Worm (Caenorhabditis elegans) whole organism, L1 larva: ENCODE measurements around the gene F59D12.5.

Source experiments
- C04F5.9 ChIP-seq: sonication (generic microtip); optimal IDR thresholded peaks from 2 replicates; lab custom pipeline; 2016; ENCODE audit warnings: missing genetic modification characterization, missing compliant biosample characterization
- C16A3.4 ChIP-seq: fragments of 150-350 bp; optimal IDR thresholded peaks from 2 replicates; lab custom pipeline; 2014; ENCODE audit warnings: missing biosample characterization, missing genetic modification characterization
- C34B4.2 ChIP-seq: sonication (generic microtip); optimal IDR thresholded peaks from 2 replicates; lab custom pipeline; 2017; ENCODE audit warnings: mild to moderate bottlenecking, missing genetic modification characterization, missing compliant biosample characterization
- Y116A8C.19 ChIP-seq: sonication (generic microtip); optimal IDR thresholded peaks from 2 replicates; lab custom pipeline; 2016; ENCODE audit warnings: missing compliant biosample characterization, missing genetic modification characterization, borderline replicate concordance
- aha-1 ChIP-seq: fragments of 150-350 bp; optimal IDR thresholded peaks from 2 replicates; lab custom pipeline; 2014; ENCODE audit warnings: missing biosample characterization, missing genetic modification characterization
- alr-1 ChIP-seq: fragments of 200-800 bp; sonication (Bioruptor generic); optimal IDR thresholded peaks from 2 replicates; lab custom pipeline; 2018; ENCODE audit warnings: borderline replicate concordance, mild to moderate bottlenecking, missing genetic modification characterization, missing compliant biosample characterization
- blmp-1 ChIP-seq: fragments of 150-350 bp; optimal IDR thresholded peaks from 2 replicates; lab custom pipeline; 2014; ENCODE audit warnings: missing biosample characterization, missing genetic modification characterization
- ceh-63 ChIP-seq: fragments of 200-800 bp; sonication (Bioruptor generic); optimal IDR thresholded peaks from 2 replicates; lab custom pipeline; 2018; ENCODE audit warnings: mild to moderate bottlenecking, missing genetic modification characterization, missing compliant biosample characterization
- ceh-82 ChIP-seq, 3 experiments: fragments of 150-350 bp in 1 of 3; sonication (generic microtip) in 2 of 3; optimal IDR thresholded peaks; 2 replicates each; lab custom pipeline; 2014 to 2017; ENCODE audit warnings: missing biosample characterization in 3 of 3, missing genetic modification characterization in 3 of 3
- ceh-88 ChIP-seq: fragments of 200-800 bp; sonication (Bioruptor generic); IDR thresholded peaks from 2 replicates; pipeline ENCODE4 v1.3.6; 2022; ENCODE audit warnings: missing genetic modification characterization, missing compliant biosample characterization
- ceh-90 ChIP-seq: sonication (generic microtip); optimal IDR thresholded peaks from 2 replicates; lab custom pipeline; 2016; ENCODE audit warnings: missing genetic modification characterization, missing compliant biosample characterization
- dsc-1 ChIP-seq: sonication (generic microtip); optimal IDR thresholded peaks from 2 replicates; lab custom pipeline; 2016; ENCODE audit warnings: mild to moderate bottlenecking, missing genetic modification characterization, missing compliant biosample characterization
- efl-1 ChIP-seq, 4 experiments: fragments of 150-350 bp; optimal IDR thresholded peaks in 3 of 4; peaks in 1 of 4; 1 replicate in 1 of 4; 2 replicates in 3 of 4; lab custom pipeline; 2014; ENCODE audit warnings: missing biosample characterization in 2 of 4, missing genetic modification characterization in 2 of 4, missing genetic modification reagents in 2 of 4
- efl-3 ChIP-seq: fragments of 200-800 bp; sonication (Bioruptor generic); optimal IDR thresholded peaks from 2 replicates; lab custom pipeline; 2018; ENCODE audit warnings: mild to moderate bottlenecking, missing genetic modification characterization, missing compliant biosample characterization
- egl-13 ChIP-seq: sonication (generic microtip); optimal IDR thresholded peaks from 2 replicates; lab custom pipeline; 2016; ENCODE audit warnings: missing genotype, missing genetic modification reagents, missing genetic modification characterization, missing compliant biosample characterization
- elt-2 ChIP-seq: sonication (generic microtip); optimal IDR thresholded peaks from 2 replicates; lab custom pipeline; 2016; ENCODE audit warnings: missing genetic modification characterization, mild to moderate bottlenecking, inconsistent platforms, missing compliant biosample characterization, missing genetic modification reagents
- elt-3 ChIP-seq, 6 experiments: fragments of 150-350 bp in 1 of 6; sonication (generic microtip); optimal IDR thresholded peaks; 2 replicates each; lab custom pipeline; 2017 to 2018; ENCODE audit warnings: missing biosample characterization in 6 of 6, missing genetic modification characterization in 6 of 6, inconsistent platforms in 1 of 6
- ets-5 ChIP-seq: fragments of 200-800 bp; sonication (Bioruptor generic); IDR thresholded peaks from 2 replicates; pipeline ENCODE4 v1.3.6; 2022; ENCODE audit warnings: missing genetic modification characterization, missing compliant biosample characterization
- fkh-4 ChIP-seq: sonication (generic microtip); optimal IDR thresholded peaks from 2 replicates; lab custom pipeline; 2016; ENCODE audit warnings: missing compliant biosample characterization, missing genetic modification characterization, borderline replicate concordance
- fos-1 ChIP-seq: fragments of 150-350 bp; optimal IDR thresholded peaks from 2 replicates; lab custom pipeline; 2014; ENCODE audit warnings: missing biosample characterization, missing genetic modification characterization
- hlh-17 ChIP-seq: fragments of 200-800 bp; sonication (Bioruptor generic); optimal IDR thresholded peaks from 2 replicates; lab custom pipeline; 2018; ENCODE audit warnings: missing genetic modification characterization, mild to moderate bottlenecking, missing compliant biosample characterization, moderate library complexity, borderline replicate concordance
- hlh-4 ChIP-seq: sonication (generic microtip); optimal IDR thresholded peaks from 2 replicates; lab custom pipeline; 2016; ENCODE audit warnings: mild to moderate bottlenecking, missing genetic modification characterization, missing compliant biosample characterization
- irx-1 ChIP-seq: sonication (generic microtip); optimal IDR thresholded peaks from 2 replicates; lab custom pipeline; 2016; ENCODE audit warnings: missing genetic modification characterization, missing compliant biosample characterization
- lin-14 ChIP-seq: fragments of 200-800 bp; sonication (Bioruptor generic); optimal IDR thresholded peaks from 2 replicates; lab custom pipeline; 2018; ENCODE audit warnings: mild to moderate bottlenecking, missing genetic modification characterization, moderate library complexity, missing compliant biosample characterization
- lin-35 ChIP-seq, 2 experiments: fragments of 150-350 bp; optimal IDR thresholded peaks; 2 replicates each; lab custom pipeline; 2014; ENCODE audit warnings: missing biosample characterization in 2 of 2, missing genetic modification characterization in 2 of 2, missing genetic modification reagents in 2 of 2
- lsy-2 ChIP-seq, 2 experiments: fragments of 150-350 bp; optimal IDR thresholded peaks; 2 replicates each; lab custom pipeline; 2014; ENCODE audit warnings: missing biosample characterization in 2 of 2, missing genetic modification characterization in 2 of 2
- mdl-1 ChIP-seq, 2 experiments: fragments of 150-350 bp; optimal IDR thresholded peaks; 2 replicates each; lab custom pipeline; 2014 to 2017; ENCODE audit warnings: missing biosample characterization in 2 of 2, missing genetic modification characterization in 2 of 2, inconsistent platforms in 1 of 2
- mef-2 ChIP-seq: fragments of 150-350 bp; optimal IDR thresholded peaks from 2 replicates; lab custom pipeline; 2014; ENCODE audit warnings: missing biosample characterization, missing genetic modification characterization
- nhr-11 ChIP-seq: fragments of 150-350 bp; optimal IDR thresholded peaks from 2 replicates; lab custom pipeline; 2014; ENCODE audit warnings: missing biosample characterization, missing genetic modification characterization
- nhr-19 ChIP-seq: fragments of 200-800 bp; sonication (Bioruptor generic); conservative IDR thresholded peaks from 2 replicates; pipeline ENCODE4 v1.3.6; 2022; ENCODE audit warnings: missing genetic modification characterization, missing compliant biosample characterization
- nhr-237 ChIP-seq: fragments of 150-350 bp; optimal IDR thresholded peaks from 2 replicates; lab custom pipeline; 2014; ENCODE audit warnings: missing biosample characterization, missing genetic modification characterization
- nhr-47 ChIP-seq: sonication (generic microtip); optimal IDR thresholded peaks from 2 replicates; lab custom pipeline; 2016; ENCODE audit warnings: mild to moderate bottlenecking, missing genetic modification characterization, moderate library complexity, missing compliant biosample characterization
- nhr-71 ChIP-seq: sonication (generic microtip); optimal IDR thresholded peaks from 2 replicates; lab custom pipeline; 2016; ENCODE audit warnings: mild to moderate bottlenecking, missing genetic modification characterization, moderate library complexity, missing compliant biosample characterization
- nhr-77 ChIP-seq: fragments of 150-350 bp; optimal IDR thresholded peaks from 2 replicates; lab custom pipeline; 2014; ENCODE audit warnings: missing biosample characterization, missing genetic modification characterization
- nhr-84 ChIP-seq: sonication (generic microtip); optimal IDR thresholded peaks from 2 replicates; lab custom pipeline; 2017; ENCODE audit warnings: missing biosample characterization, missing genetic modification characterization
- nhr-90 ChIP-seq: sonication (generic microtip); optimal IDR thresholded peaks from 2 replicates; lab custom pipeline; 2016; ENCODE audit warnings: mild to moderate bottlenecking, missing genetic modification characterization, missing compliant biosample characterization; ENCODE audit not compliant: poor library complexity
- pag-3 ChIP-seq: sonication (generic microtip); optimal IDR thresholded peaks from 2 replicates; lab custom pipeline; 2017; ENCODE audit warnings: missing genetic modification characterization, mild to moderate bottlenecking, missing compliant biosample characterization, antibody characterized with exemption, borderline replicate concordance; ENCODE audit not compliant: insufficient read depth
- rnt-1 ChIP-seq: sonication (generic microtip); optimal IDR thresholded peaks from 2 replicates; lab custom pipeline; 2016; ENCODE audit warnings: mild to moderate bottlenecking, missing genetic modification characterization, moderate library complexity, missing compliant biosample characterization
- snu-23 ChIP-seq: sonication (generic microtip); optimal IDR thresholded peaks from 2 replicates; lab custom pipeline; 2016; ENCODE audit warnings: missing genetic modification characterization, missing compliant biosample characterization
- sox-4 ChIP-seq: sonication (generic microtip); optimal IDR thresholded peaks from 2 replicates; lab custom pipeline; 2016; ENCODE audit warnings: missing genetic modification characterization, missing compliant biosample characterization
- sup-37 ChIP-seq: fragments of 200-800 bp; sonication (Bioruptor generic); optimal IDR thresholded peaks from 2 replicates; lab custom pipeline; 2018; ENCODE audit warnings: mild to moderate bottlenecking, missing genetic modification characterization, missing compliant biosample characterization
- tbx-2 ChIP-seq: sonication (generic microtip); optimal IDR thresholded peaks from 2 replicates; lab custom pipeline; 2016; ENCODE audit warnings: missing genetic modification characterization, missing compliant biosample characterization
- tlp-1 ChIP-seq: fragments of 150-350 bp; optimal IDR thresholded peaks from 2 replicates; lab custom pipeline; 2014; ENCODE audit warnings: missing biosample characterization, missing genetic modification characterization
- unc-130 ChIP-seq: fragments of 150-350 bp; optimal IDR thresholded peaks from 2 replicates; lab custom pipeline; 2017; ENCODE audit warnings: missing biosample characterization, missing genetic modification characterization, inconsistent platforms
- unc-30 ChIP-seq: sonication (generic microtip); optimal IDR thresholded peaks from 2 replicates; lab custom pipeline; 2017; ENCODE audit warnings: missing biosample characterization, missing genetic modification characterization
- unc-62 ChIP-seq: fragments of 150-350 bp; optimal IDR thresholded peaks from 2 replicates; lab custom pipeline; 2014; ENCODE audit warnings: missing biosample characterization, missing genetic modification reagents, missing genetic modification characterization
- unc-86 ChIP-seq: sonication (generic microtip); optimal IDR thresholded peaks from 2 replicates; lab custom pipeline; 2016; ENCODE audit warnings: missing genetic modification characterization, missing compliant biosample characterization
- xbp-1 ChIP-seq: sonication (generic microtip); optimal IDR thresholded peaks from 2 replicates; lab custom pipeline; 2016; ENCODE audit warnings: missing genetic modification characterization, missing compliant biosample characterization
- zag-1 ChIP-seq: fragments of 150-350 bp; optimal IDR thresholded peaks from 2 replicates; lab custom pipeline; 2014; ENCODE audit warnings: missing biosample characterization, missing genetic modification characterization
- zip-4 ChIP-seq: fragments of 200-800 bp; sonication (Bioruptor generic); optimal IDR thresholded peaks from 2 replicates; lab custom pipeline; 2018; ENCODE audit warnings: mild to moderate bottlenecking, missing genetic modification characterization, moderate library complexity, missing compliant biosample characterization
- ztf-11 ChIP-seq, 2 experiments: sonication (generic microtip); optimal IDR thresholded peaks; 2 replicates each; lab custom pipeline; 2016 to 2017; ENCODE audit warnings: missing genetic modification characterization in 2 of 2, missing biosample characterization in 1 of 2, missing compliant biosample characterization in 1 of 2

The F59D12.5 gene

DNA sequence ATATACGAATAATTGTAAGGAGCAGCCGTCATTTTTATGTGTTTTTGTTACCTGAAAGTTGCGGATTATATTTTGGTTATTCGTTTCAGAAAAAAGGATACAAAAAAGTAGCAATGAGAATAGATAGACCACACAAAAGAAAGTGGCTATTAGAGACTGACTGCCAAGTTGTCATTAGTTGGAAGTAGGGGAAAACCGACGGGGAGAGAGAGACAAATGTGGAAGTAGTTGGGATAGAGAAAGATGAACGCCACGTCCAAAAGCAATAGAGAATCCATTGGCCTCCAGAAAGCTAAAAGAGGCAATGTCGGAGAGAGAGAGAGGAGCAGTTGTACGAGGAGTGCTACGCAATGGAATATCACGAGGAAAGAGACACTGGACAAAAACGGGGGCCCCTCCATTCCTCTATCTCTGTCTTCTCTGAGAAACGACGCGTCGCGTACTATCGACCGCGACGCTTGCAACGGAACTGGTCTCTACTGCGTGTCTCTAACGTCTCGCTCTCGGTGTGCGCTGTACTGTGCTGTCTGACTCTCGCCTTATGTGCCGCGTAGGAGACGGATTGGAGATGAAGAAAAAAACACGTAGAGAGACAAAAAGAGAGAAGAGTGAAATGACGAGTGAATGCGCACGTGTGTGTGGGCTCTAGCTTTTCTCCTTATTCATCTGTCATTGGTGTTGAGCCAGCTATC lies 40.4 kb downstream of the F59D12.5 start, which contains the start of gene rab-14:
Gene rab-14, minus strand, starts transcription at position 51 of the 692 bp plus-strand sequence.
- TF ChIP-seq hlh-4 (tag; lab: Kevin White, UChicago), result peak; percentile 13
- TF ChIP-seq ceh-63, result no peak
- TF ChIP-seq lsy-2 (tag; optimal IDR thresholded peaks at IDR 0.05; lab: Kevin White, UChicago), result peak; percentile 55 to 79
- TF ChIP-seq C04F5.9, result no peak
- no peak for TF ChIP-seq C34B4.2
- TF ChIP-seq sup-37 (GFP tag; lab: Kevin White, UChicago), result no peak
- TF ChIP-seq mef-2 (tag; lab: Kevin White, UChicago), result peak; percentile 7
- no peak for TF ChIP-seq pag-3 (tag; lab: Kevin White, UChicago)
- peak; percentile 48 to 69 for TF ChIP-seq lin-35 (GFP tag; optimal IDR thresholded peaks at IDR 0.05; lab: Kevin White, UChicago)
- no peak for TF ChIP-seq aha-1 (tag; lab: Kevin White, UChicago)
- peak; percentile 93 for TF ChIP-seq unc-86 (tag; lab: Kevin White, UChicago)
- TF ChIP-seq ets-5 (GFP tag; lab: Robert Waterston, UW), result no peak
- no peak for TF ChIP-seq zag-1
- TF ChIP-seq unc-62 (GFP tag; lab: Kevin White, UChicago), result no peak
- TF ChIP-seq fkh-4 (tag; lab: Kevin White, UChicago), result no peak
- TF ChIP-seq lin-14 (GFP tag; lab: Kevin White, UChicago), result peak; percentile 96
- no peak for TF ChIP-seq nhr-90 (tag; lab: Kevin White, UChicago)
- TF ChIP-seq fos-1 (tag; lab: Kevin White, UChicago), result peak; percentile 64
- TF ChIP-seq ceh-90, result no peak
- no peak for TF ChIP-seq elt-3 (tag; optimal IDR thresholded peaks at IDR 0.05; lab: Kevin White, UChicago)
- peak; percentile 84 for TF ChIP-seq nhr-47 (tag; lab: Kevin White, UChicago)
- TF ChIP-seq efl-1 (optimal IDR thresholded peaks at IDR 0.05; lab: Kevin White, UChicago), result peak; percentile 31 to 49
- peak in 1 of 2 experiments; percentile 96 for TF ChIP-seq efl-1 (GFP tag; optimal IDR thresholded peaks at IDR 0.05 in 1 of 2; lab: Kevin White, UChicago)
- peak; percentile 63 for TF ChIP-seq nhr-77
- peak; percentile 74 for TF ChIP-seq egl-13 (tag; lab: Kevin White, UChicago)
- no peak for TF ChIP-seq ztf-11 (tag; optimal IDR thresholded peaks at IDR 0.05; lab: Kevin White, UChicago)
- TF ChIP-seq C16A3.4 (tag; lab: Kevin White, UChicago), result peak; percentile 68
- TF ChIP-seq dsc-1 (tag; lab: Kevin White, UChicago), result peak; percentile 58
- peak; percentile 68 for TF ChIP-seq blmp-1
- TF ChIP-seq xbp-1, result peak; percentile 60
- TF ChIP-seq unc-30 (tag; lab: Kevin White, UChicago), result no peak
- peak; percentile 67 for TF ChIP-seq snu-23 (GFP tag; lab: Kevin White, UChicago)
- no peak for TF ChIP-seq hlh-17
- TF ChIP-seq nhr-19 (GFP tag; lab: Robert Waterston, UW), result peak; percentile 65
- no peak for TF ChIP-seq nhr-84 (tag; lab: Kevin White, UChicago)
- no peak for TF ChIP-seq zip-4 (GFP tag; lab: Kevin White, UChicago)
- peak; percentile 54 to 89 (median 54) for TF ChIP-seq ceh-82 (tag; optimal IDR thresholded peaks at IDR 0.05; lab: Kevin White, UChicago)
- TF ChIP-seq rnt-1 (tag; lab: Kevin White, UChicago), result peak; percentile 51
- no peak for TF ChIP-seq ceh-88 (GFP tag; lab: Robert Waterston, UW)
- peak; percentile 10 for TF ChIP-seq irx-1 (tag; lab: Kevin White, UChicago)
- no peak for TF ChIP-seq elt-2 (tag; lab: Kevin White, UChicago)
- TF ChIP-seq nhr-71 (tag; lab: Kevin White, UChicago), result peak; percentile 88
- TF ChIP-seq nhr-237, result peak; percentile 27
- TF ChIP-seq mdl-1 (tag; optimal IDR thresholded peaks at IDR 0.05; lab: Kevin White, UChicago), result peak; percentile 63 to 90
- TF ChIP-seq efl-3 (GFP tag; lab: Kevin White, UChicago), result no peak
- peak; percentile 45 for TF ChIP-seq sox-4
- peak; percentile 80 for TF ChIP-seq tbx-2 (tag; lab: Kevin White, UChicago)
- no peak for TF ChIP-seq nhr-11 (tag; lab: Kevin White, UChicago)
- no peak for TF ChIP-seq Y116A8C.19 (tag; lab: Kevin White, UChicago)
- TF ChIP-seq alr-1 (tag; lab: Kevin White, UChicago), result no peak
- no peak for TF ChIP-seq unc-130 (tag; lab: Kevin White, UChicago)
- no peak for TF ChIP-seq tlp-1 (tag; lab: Kevin White, UChicago)
